Fruit fly (Drosophila melanogaster) whole organism, wandering third instar larva: ENCODE results near the gene CG42869.

ENCODE experiments used
- Hr78 ChIP-seq: fragments of >200 bp; optimal IDR thresholded peaks from 2 replicates; lab custom pipeline; 2017; ENCODE audit warnings: missing biosample characterization, missing genetic modification characterization
- Hr83 ChIP-seq: fragments of 200-300 bp; sonication (Bioruptor generic); optimal IDR thresholded peaks from 2 replicates; lab custom pipeline; 2016; ENCODE audit warnings: missing biosample characterization, mild to moderate bottlenecking, missing genetic modification characterization, moderate library complexity; ENCODE audit not compliant: poor library complexity, severe bottlenecking
- psq ChIP-seq: fragments of 200-800 bp; sonication (Bioruptor generic); optimal IDR thresholded peaks from 3 replicates; lab custom pipeline; 2017; ENCODE audit warnings: missing biosample characterization, mild to moderate bottlenecking, missing genetic modification characterization, moderate library complexity
- rgr ChIP-seq: fragments of 200-800 bp; sonication (Bioruptor generic); optimal IDR thresholded peaks from 3 replicates; lab custom pipeline; 2016; ENCODE audit warnings: missing biosample characterization, mild to moderate bottlenecking, missing genetic modification characterization

dm6 chr3R:21753099-21753498 lies 16.4 kb upstream of the CG42869 start:
- TF ChIP-seq rgr (GFP tag; lab: Kevin White, UChicago) (no peak), psq (GFP tag; lab: Kevin White, UChicago) (no peak), Hr78 (GFP tag; lab: Kevin White, UChicago) (no peak), Hr83 (GFP tag; lab: Kevin White, UChicago) (no peak)
